Fruit fly (Drosophila melanogaster) whole organism, prepupa: ENCODE data around the gene HipHop.

ENCODE experiments used
- Blimp-1 ChIP-seq: fragments of 200-800 bp; sonication (Bioruptor generic); optimal IDR thresholded peaks from 3 replicates; lab custom pipeline; 2017; ENCODE audit warnings: missing biosample characterization, missing genetic modification characterization, mild to moderate bottlenecking, moderate library complexity, missing genetic modification reagents
- CG10631 ChIP-seq: fragments of 200-800 bp; sonication (Bioruptor generic); optimal IDR thresholded peaks from 2 replicates; lab custom pipeline; 2016; ENCODE audit warnings: missing biosample characterization, missing genetic modification characterization
- CG10669 ChIP-seq: fragments of 200-800 bp; sonication (Bioruptor generic); optimal IDR thresholded peaks from 3 replicates; lab custom pipeline; 2018; ENCODE audit warnings: missing biosample characterization, mild to moderate bottlenecking, missing genetic modification characterization, moderate library complexity
- CG11294 ChIP-seq: fragments of 200-800 bp; sonication (Bioruptor generic); IDR thresholded peaks from 2 replicates; pipeline ENCODE4 v1.3.6; 2022; ENCODE audit warnings: missing biosample characterization, missing genetic modification characterization
- CG11762 ChIP-seq: fragments of 200-800 bp; sonication (Bioruptor generic); optimal IDR thresholded peaks from 3 replicates; lab custom pipeline; 2016; ENCODE audit warnings: missing biosample characterization, missing genetic modification characterization; ENCODE audit not compliant: insufficient read depth
- CG15336 ChIP-seq: fragments of 200-800 bp; sonication (Bioruptor generic); IDR thresholded peaks from 2 replicates; pipeline ENCODE4 v1.3.6; 2022; ENCODE audit warnings: missing biosample characterization, missing genetic modification characterization
- CG1621 ChIP-seq: fragments of 200-800 bp; sonication (Bioruptor generic); optimal IDR thresholded peaks from 3 replicates; lab custom pipeline; 2018; ENCODE audit warnings: missing biosample characterization, mild to moderate bottlenecking, missing genetic modification characterization
- CG16779 ChIP-seq: fragments of 200-800 bp; sonication (Bioruptor generic); optimal IDR thresholded peaks from 3 replicates; lab custom pipeline; 2017; ENCODE audit warnings: missing biosample characterization, mild to moderate bottlenecking, missing genetic modification characterization
- CG3032 ChIP-seq: fragments of 200-800 bp; optimal IDR thresholded peaks from 2 replicates; lab custom pipeline; 2019; ENCODE audit warnings: missing biosample characterization, mild to moderate bottlenecking, missing genetic modification characterization, moderate library complexity
- CG31627 ChIP-seq: fragments of 200-800 bp; sonication (Bioruptor generic); optimal IDR thresholded peaks from 3 replicates; lab custom pipeline; 2016; ENCODE audit warnings: missing biosample characterization, missing genetic modification characterization
- CG32006 ChIP-seq: fragments of 200-800 bp; sonication (Bioruptor generic); optimal IDR thresholded peaks from 3 replicates; lab custom pipeline; 2017; ENCODE audit warnings: missing biosample characterization, mild to moderate bottlenecking, missing genetic modification characterization
- CG34406 ChIP-seq: fragments of 200-800 bp; sonication (Bioruptor generic); optimal IDR thresholded peaks from 3 replicates; lab custom pipeline; 2016; ENCODE audit warnings: missing biosample characterization, missing genetic modification characterization
- CG3919 ChIP-seq: fragments of 200-800 bp; sonication (Bioruptor generic); optimal IDR thresholded peaks from 3 replicates; lab custom pipeline; 2016; ENCODE audit warnings: missing biosample characterization, missing genetic modification characterization
- CG4318 ChIP-seq: fragments of 200-800 bp; sonication (Bioruptor generic); optimal IDR thresholded peaks from 3 replicates; lab custom pipeline; 2017; ENCODE audit warnings: missing biosample characterization, mild to moderate bottlenecking, missing genetic modification characterization
- CG6163 ChIP-seq: fragments of 200-800 bp; sonication (Bioruptor generic); IDR thresholded peaks from 3 replicates; pipeline ENCODE4 v1.3.6; 2022; ENCODE audit warnings: missing biosample characterization, missing genetic modification characterization
- CG6276 ChIP-seq: fragments of 200-800 bp; sonication (Bioruptor generic); optimal IDR thresholded peaks from 2 replicates; lab custom pipeline; 2017; ENCODE audit warnings: missing biosample characterization, mild to moderate bottlenecking, missing genetic modification characterization
- CG6792 ChIP-seq: fragments of 200-800 bp; sonication (Bioruptor generic); optimal IDR thresholded peaks from 3 replicates; lab custom pipeline; 2016; ENCODE audit warnings: missing biosample characterization, missing genetic modification characterization
- CG6808 ChIP-seq: fragments of 200-800 bp; sonication (Bioruptor generic); optimal IDR thresholded peaks from 3 replicates; lab custom pipeline; 2017; ENCODE audit warnings: missing biosample characterization, missing genetic modification characterization, mild to moderate bottlenecking, moderate library complexity, missing genetic modification reagents
- CG6854 ChIP-seq: fragments of 200-800 bp; sonication (Bioruptor generic); optimal IDR thresholded peaks from 2 replicates; lab custom pipeline; 2017; ENCODE audit warnings: missing biosample characterization, mild to moderate bottlenecking, missing genetic modification characterization
- CG7368 ChIP-seq: fragments of 200-800 bp; sonication (Bioruptor generic); optimal IDR thresholded peaks from 3 replicates; lab custom pipeline; 2016; ENCODE audit warnings: missing biosample characterization, missing genetic modification characterization
- CG8119 ChIP-seq: fragments of 200-800 bp; sonication (Bioruptor generic); IDR thresholded peaks from 3 replicates; pipeline ENCODE4 v1.3.6; 2022; ENCODE audit warnings: missing biosample characterization, missing genetic modification characterization
- CG8319 ChIP-seq: fragments of 200-800 bp; sonication (Bioruptor generic); optimal IDR thresholded peaks from 3 replicates; lab custom pipeline; 2016; ENCODE audit warnings: missing biosample characterization, missing genetic modification characterization
- CG8632 ChIP-seq: fragments of 200-800 bp; sonication (Bioruptor generic); optimal IDR thresholded peaks from 3 replicates; lab custom pipeline; 2016; ENCODE audit warnings: missing biosample characterization, missing genetic modification characterization
- CG9139 ChIP-seq: fragments of 200-800 bp; sonication (Bioruptor generic); optimal IDR thresholded peaks from 3 replicates; lab custom pipeline; 2017; ENCODE audit warnings: missing biosample characterization, mild to moderate bottlenecking, missing genetic modification characterization
- Eip78C ChIP-seq: fragments of 200-800 bp; sonication (Bioruptor generic); peaks from one replicate; lab custom pipeline; 2016; ENCODE audit warnings: missing biosample characterization, missing genetic modification characterization
- Eip93F ChIP-seq: fragments of 200-800 bp; sonication (Bioruptor generic); optimal IDR thresholded peaks from 2 replicates; lab custom pipeline; 2016; ENCODE audit warnings: missing biosample characterization, mild to moderate bottlenecking, missing genetic modification characterization
- Ets96B ChIP-seq: fragments of 200-800 bp; optimal IDR thresholded peaks from 2 replicates; lab custom pipeline; 2019; ENCODE audit warnings: missing biosample characterization, mild to moderate bottlenecking, missing genetic modification characterization, moderate library complexity
- Gug ChIP-seq: fragments of 200-800 bp; sonication (Bioruptor generic); IDR thresholded peaks from 2 replicates; pipeline ENCODE4 v1.3.6; 2022; ENCODE audit warnings: missing biosample characterization, missing genetic modification characterization
- Hr38 ChIP-seq: sonication (Bioruptor generic); optimal IDR thresholded peaks from 2 replicates; lab custom pipeline; 2016; ENCODE audit warnings: missing biosample characterization, missing genetic modification characterization
- Hr39 ChIP-seq: fragments of 200-800 bp; sonication (Bioruptor generic); optimal IDR thresholded peaks from 2 replicates; lab custom pipeline; 2016; ENCODE audit warnings: missing biosample characterization, missing genetic modification characterization
- Lpt ChIP-seq: fragments of 200-800 bp; sonication (Bioruptor generic); optimal IDR thresholded peaks from 3 replicates; lab custom pipeline; 2016; ENCODE audit warnings: missing biosample characterization, missing genetic modification characterization
- OdsH ChIP-seq: fragments of 200-800 bp; sonication (Bioruptor generic); optimal IDR thresholded peaks from 3 replicates; lab custom pipeline; 2016; ENCODE audit warnings: missing biosample characterization, missing genetic modification characterization
- Smox ChIP-seq: fragments of 200-800 bp; sonication (Bioruptor generic); optimal IDR thresholded peaks from 3 replicates; lab custom pipeline; 2016; ENCODE audit warnings: missing biosample characterization, missing genetic modification characterization
- Sox14 ChIP-seq: fragments of 200-800 bp; sonication (Bioruptor generic); optimal IDR thresholded peaks from 3 replicates; lab custom pipeline; 2016; ENCODE audit warnings: missing biosample characterization, missing genetic modification characterization
- Sox15 ChIP-seq: fragments of 200-800 bp; sonication (Bioruptor generic); optimal IDR thresholded peaks from 3 replicates; lab custom pipeline; 2016; ENCODE audit warnings: missing biosample characterization, missing genetic modification characterization
- achi ChIP-seq: fragments of 200-800 bp; sonication (Bioruptor generic); optimal IDR thresholded peaks from 3 replicates; lab custom pipeline; 2016; ENCODE audit warnings: missing biosample characterization, missing genetic modification characterization
- acj6 ChIP-seq: fragments of 200-800 bp; sonication (Bioruptor generic); optimal IDR thresholded peaks from 3 replicates; lab custom pipeline; 2016; ENCODE audit warnings: missing biosample characterization, missing genetic modification characterization
- cyc ChIP-seq: fragments of 200-800 bp; sonication (Bioruptor generic); optimal IDR thresholded peaks from 3 replicates; lab custom pipeline; 2016; ENCODE audit warnings: missing biosample characterization, missing genetic modification characterization
- dac ChIP-seq: fragments of 200-800 bp; sonication (Bioruptor generic); optimal IDR thresholded peaks from 2 replicates; lab custom pipeline; 2017; ENCODE audit warnings: missing biosample characterization, mild to moderate bottlenecking, missing genetic modification characterization
- dsx ChIP-seq: fragments of 200-800 bp; optimal IDR thresholded peaks from 3 replicates; lab custom pipeline; 2019; ENCODE audit warnings: missing biosample characterization, mild to moderate bottlenecking, missing genetic modification characterization, moderate library complexity; ENCODE audit not compliant: poor library complexity, severe bottlenecking
- esn ChIP-seq: fragments of 200-800 bp; sonication (Bioruptor generic); optimal IDR thresholded peaks from 2 replicates; lab custom pipeline; 2016; ENCODE audit warnings: missing biosample characterization, mild to moderate bottlenecking, missing genetic modification characterization, moderate library complexity
- fd59A ChIP-seq: fragments of 200-800 bp; sonication (Bioruptor generic); optimal IDR thresholded peaks from 2 replicates; lab custom pipeline; 2017; ENCODE audit warnings: missing biosample characterization, mild to moderate bottlenecking, missing genetic modification characterization, missing genetic modification reagents
- fd85E ChIP-seq: fragments of 200-800 bp; sonication (Bioruptor generic); optimal IDR thresholded peaks from 3 replicates; lab custom pipeline; 2016; ENCODE audit warnings: missing biosample characterization, missing genetic modification characterization
- fkh ChIP-seq: fragments of 200-800 bp; sonication (Bioruptor generic); optimal IDR thresholded peaks from 3 replicates; lab custom pipeline; 2017; ENCODE audit warnings: missing biosample characterization, mild to moderate bottlenecking, missing genetic modification characterization, moderate library complexity
- lz ChIP-seq: fragments of 200-800 bp; sonication (Bioruptor generic); optimal IDR thresholded peaks from 3 replicates; lab custom pipeline; 2016; ENCODE audit warnings: missing biosample characterization, missing genetic modification characterization
- net ChIP-seq: fragments of 200-800 bp; sonication (Bioruptor generic); optimal IDR thresholded peaks from 3 replicates; lab custom pipeline; 2016; ENCODE audit warnings: missing biosample characterization, missing genetic modification characterization
- pdm3 ChIP-seq: fragments of 200-800 bp; sonication (Bioruptor generic); optimal IDR thresholded peaks from 3 replicates; lab custom pipeline; 2016; ENCODE audit warnings: missing biosample characterization, missing genetic modification characterization
- salr ChIP-seq, 2 experiments: fragments of 200-800 bp; sonication (Bioruptor generic); optimal IDR thresholded peaks; 3 replicates each; lab custom pipeline; 2016 to 2018; ENCODE audit warnings: missing biosample characterization in 2 of 2, missing genetic modification characterization in 2 of 2, mild to moderate bottlenecking in 1 of 2
- spab ChIP-seq: fragments of 200-800 bp; sonication (Bioruptor generic); optimal IDR thresholded peaks from 2 replicates; lab custom pipeline; 2017; ENCODE audit warnings: missing biosample characterization, mild to moderate bottlenecking, missing genetic modification characterization, missing genetic modification reagents
- ss ChIP-seq, 2 experiments: fragments of 200-800 bp; sonication (Bioruptor generic); optimal IDR thresholded peaks; 2 replicates in 1 of 2; 3 replicates in 1 of 2; lab custom pipeline; 2017 to 2018; ENCODE audit warnings: mild to moderate bottlenecking in 2 of 2, missing biosample characterization in 2 of 2, missing genetic modification characterization in 2 of 2, moderate library complexity in 1 of 2
- svp ChIP-seq: fragments of 200-800 bp; sonication (Bioruptor generic); peaks from one replicate; lab custom pipeline; 2016; ENCODE audit warnings: missing biosample characterization, missing genetic modification characterization
- topi ChIP-seq: fragments of 200-800 bp; sonication (Bioruptor generic); optimal IDR thresholded peaks from 3 replicates; lab custom pipeline; 2016; ENCODE audit warnings: missing biosample characterization, missing genetic modification characterization

The HipHop gene

dm6 chr3L:18819262-18819886 is 1.6 kb upstream of the HipHop start:
- TF ChIP-seq Hr39 (GFP tag; lab: Kevin White, UChicago) (no peak), CG1621 (no peak), Eip78C (GFP tag; lab: Kevin White, UChicago) (peak; percentile 59), salr (GFP tag; optimal IDR thresholded peaks at IDR 0.05; lab: Kevin White, UChicago) (no peak), Lpt (peak; percentile 58), CG11762 (GFP tag; lab: Kevin White, UChicago) (peak; percentile 4), esn (no peak), OdsH (no peak), fd85E (GFP tag; lab: Kevin White, UChicago) (no peak), CG8632 (GFP tag; lab: Kevin White, UChicago) (no peak), pdm3 (no peak), CG10669 (GFP tag; lab: Kevin White, UChicago) (peak; percentile 26), CG8119 (peak; percentile 81), CG31627 (GFP tag; lab: Kevin White, UChicago) (no peak), CG11294 (GFP tag; lab: Robert Waterston, UW) (no peak), CG7368 (GFP tag; lab: Kevin White, UChicago) (no peak), CG8319 (GFP tag; lab: Kevin White, UChicago) (no peak), CG6276 (GFP tag; lab: Kevin White, UChicago) (peak; percentile 64), topi (GFP tag; lab: Kevin White, UChicago) (no peak), CG9139 (GFP tag; lab: Kevin White, UChicago) (peak; percentile 46), Blimp-1 (GFP tag; lab: Kevin White, UChicago) (peak; percentile 25), fkh (no peak), lz (no peak), Sox15 (no peak), CG15336 (peak; percentile 80), fd59A (no peak), CG34406 (GFP tag; lab: Kevin White, UChicago) (no peak), CG10631 (GFP tag; lab: Kevin White, UChicago) (no peak), CG3032 (tag; lab: Kevin White, UChicago) (no peak), dsx (GFP tag; lab: Kevin White, UChicago) (peak; percentile 23), cyc (GFP tag; lab: Kevin White, UChicago) (no peak), ss (GFP tag; optimal IDR thresholded peaks at IDR 0.05; lab: Kevin White, UChicago) (peak; percentile 70), Gug (GFP tag; lab: Robert Waterston, UW) (no peak; the same call in 1 of the 2 replicates), acj6 (GFP tag; lab: Kevin White, UChicago) (no peak), CG6792 (GFP tag; lab: Kevin White, UChicago) (no peak), CG3919 (GFP tag; lab: Kevin White, UChicago) (no peak), dac (GFP tag; lab: Kevin White, UChicago) (no peak), achi (GFP tag; lab: Kevin White, UChicago) (no peak), Smox (GFP tag; lab: Kevin White, UChicago) (no peak), CG16779 (tag; lab: Kevin White, UChicago) (peak; percentile 25), spab (GFP tag; lab: Kevin White, UChicago) (no peak), svp (GFP tag; lab: Kevin White, UChicago) (peak; percentile 10), Sox14 (no peak), CG32006 (peak; percentile 19), CG6163 (GFP tag; lab: Robert Waterston, UW) (peak; percentile 72; the same call in 2 of the 3 replicates), CG4318 (GFP tag; lab: Kevin White, UChicago) (no peak), CG6808 (GFP tag; lab: Kevin White, UChicago) (peak; percentile 58), CG6854 (peak; percentile 62), net (GFP tag; lab: Kevin White, UChicago) (peak; percentile 11), Eip93F (GFP tag; lab: Kevin White, UChicago) (no peak), Hr38 (no peak), Ets96B (tag; lab: Kevin White, UChicago) (peak; percentile 8)
